Worm (Caenorhabditis elegans) whole organism, late embryonic: Measurements from ENCODE around the gene M28.8.

ENCODE experiments used
- C08G9.2 ChIP-seq: sonication (generic microtip); optimal IDR thresholded peaks from 2 replicates; lab custom pipeline; 2016; ENCODE audit warnings: mild to moderate bottlenecking, missing genetic modification characterization, moderate library complexity, missing compliant biosample characterization
- K02D7.2 ChIP-seq: sonication (generic microtip); optimal IDR thresholded peaks from 2 replicates; lab custom pipeline; 2017; ENCODE audit warnings: mild to moderate bottlenecking, missing genetic modification characterization, missing compliant biosample characterization
- T23F11.4 ChIP-seq: fragments of 200-800 bp; sonication (Bioruptor generic); optimal IDR thresholded peaks from 2 replicates; lab custom pipeline; 2018; ENCODE audit warnings: mild to moderate bottlenecking, missing genetic modification characterization, missing compliant biosample characterization
- Y22D7AL.16 ChIP-seq: sonication (generic microtip); optimal IDR thresholded peaks from 2 replicates; lab custom pipeline; 2016; ENCODE audit warnings: missing genetic modification characterization, missing compliant biosample characterization
- ahr-1 ChIP-seq: sonication (generic microtip); optimal IDR thresholded peaks from 2 replicates; lab custom pipeline; 2016; ENCODE audit warnings: missing genetic modification characterization, missing compliant biosample characterization
- ama-1 ChIP-seq: fragments of 150-350 bp; optimal IDR thresholded peaks from 2 replicates; lab custom pipeline; 2014
- ceh-14 ChIP-seq: sonication (generic microtip); optimal IDR thresholded peaks from 2 replicates; lab custom pipeline; 2016; ENCODE audit warnings: missing genotype, missing genetic modification characterization, missing compliant biosample characterization
- ceh-18 ChIP-seq: sonication (generic microtip); optimal IDR thresholded peaks from 2 replicates; lab custom pipeline; 2016; ENCODE audit warnings: missing genetic modification characterization, missing compliant biosample characterization
- ceh-2 ChIP-seq: sonication (generic microtip); optimal IDR thresholded peaks from 2 replicates; lab custom pipeline; 2016; ENCODE audit warnings: missing genotype, missing genetic modification characterization, missing compliant biosample characterization
- ceh-30 ChIP-seq: fragments of 150-350 bp; optimal IDR thresholded peaks from 2 replicates; lab custom pipeline; 2014; ENCODE audit warnings: missing biosample characterization, missing genetic modification characterization
- ceh-31 ChIP-seq: sonication (generic microtip); optimal IDR thresholded peaks from 2 replicates; lab custom pipeline; 2016; ENCODE audit warnings: missing genetic modification characterization, missing compliant biosample characterization
- ceh-6 ChIP-seq: fragments of 200-800 bp; sonication (Bioruptor generic); optimal IDR thresholded peaks from 2 replicates; lab custom pipeline; 2018; ENCODE audit warnings: mild to moderate bottlenecking, missing genetic modification characterization, missing compliant biosample characterization
- ceh-9 ChIP-seq: sonication (generic microtip); optimal IDR thresholded peaks from 2 replicates; lab custom pipeline; 2016; ENCODE audit warnings: mild to moderate bottlenecking, missing genetic modification characterization, inconsistent platforms, missing compliant biosample characterization
- dmd-4 ChIP-seq: sonication (generic microtip); optimal IDR thresholded peaks from 2 replicates; lab custom pipeline; 2016; ENCODE audit warnings: borderline replicate concordance, missing genetic modification characterization, missing compliant biosample characterization
- dve-1 ChIP-seq: sonication (generic microtip); optimal IDR thresholded peaks from 2 replicates; lab custom pipeline; 2017; ENCODE audit warnings: antibody characterized with exemption, mild to moderate bottlenecking, missing genetic modification characterization, missing compliant biosample characterization
- elt-2 ChIP-seq: sonication (generic microtip); optimal IDR thresholded peaks from 2 replicates; lab custom pipeline; 2016; ENCODE audit warnings: missing genetic modification reagents, missing genetic modification characterization, missing compliant biosample characterization
- elt-4 ChIP-seq: sonication (generic microtip); optimal IDR thresholded peaks from 2 replicates; lab custom pipeline; 2016; ENCODE audit warnings: missing genetic modification characterization, missing compliant biosample characterization
- ets-4 ChIP-seq: sonication (generic microtip); optimal IDR thresholded peaks from 2 replicates; lab custom pipeline; 2016; ENCODE audit warnings: missing genetic modification characterization, missing compliant biosample characterization
- fkh-6 ChIP-seq: sonication (generic microtip); optimal IDR thresholded peaks from 2 replicates; lab custom pipeline; 2016; ENCODE audit warnings: missing genetic modification characterization, missing compliant biosample characterization
- gmeb-2 ChIP-seq: sonication (generic microtip); optimal IDR thresholded peaks from 2 replicates; lab custom pipeline; 2016; ENCODE audit warnings: missing genetic modification characterization, inconsistent platforms, missing compliant biosample characterization
- hlh-13 ChIP-seq: fragments of 200-800 bp; sonication (Bioruptor generic); optimal IDR thresholded peaks from 2 replicates; lab custom pipeline; 2018; ENCODE audit warnings: mild to moderate bottlenecking, missing genetic modification characterization, missing compliant biosample characterization
- hlh-15 ChIP-seq: sonication (generic microtip); optimal IDR thresholded peaks from 2 replicates; lab custom pipeline; 2016; ENCODE audit warnings: missing genetic modification characterization, missing compliant biosample characterization
- hlh-6 ChIP-seq: sonication (generic microtip); optimal IDR thresholded peaks from 2 replicates; lab custom pipeline; 2016; ENCODE audit warnings: missing genotype, missing genetic modification characterization, missing compliant biosample characterization
- lin-11 ChIP-seq: fragments of 200-800 bp; sonication (Bioruptor generic); optimal IDR thresholded peaks from 2 replicates; lab custom pipeline; 2018; ENCODE audit warnings: mild to moderate bottlenecking, missing genetic modification characterization, missing compliant biosample characterization
- mec-3 ChIP-seq: sonication (generic microtip); optimal IDR thresholded peaks from 2 replicates; lab custom pipeline; 2016; ENCODE audit warnings: borderline replicate concordance, missing genetic modification characterization, missing compliant biosample characterization
- nfya-1 ChIP-seq: sonication (generic microtip); optimal IDR thresholded peaks from 2 replicates; lab custom pipeline; 2017; ENCODE audit warnings: missing genetic modification characterization, mild to moderate bottlenecking, missing compliant biosample characterization, antibody characterized with exemption, moderate library complexity
- nhr-11 ChIP-seq: fragments of 150-350 bp; optimal IDR thresholded peaks from 2 replicates; lab custom pipeline; 2014; ENCODE audit warnings: missing biosample characterization, missing genetic modification characterization
- pag-3 ChIP-seq: sonication (generic microtip); optimal IDR thresholded peaks from 2 replicates; lab custom pipeline; 2016; ENCODE audit warnings: missing compliant biosample characterization, missing genetic modification characterization, borderline replicate concordance
- pha-2 ChIP-seq: sonication (generic microtip); optimal IDR thresholded peaks from 2 replicates; lab custom pipeline; 2017; ENCODE audit warnings: mild to moderate bottlenecking, missing genetic modification characterization, missing compliant biosample characterization
- pha-4 ChIP-seq: fragments of 150-350 bp; optimal IDR thresholded peaks from 2 replicates; lab custom pipeline; 2018; ENCODE audit warnings: missing biosample characterization, missing genetic modification reagents, missing genetic modification characterization
- pqm-1 ChIP-seq: sonication (generic microtip); optimal IDR thresholded peaks from 2 replicates; lab custom pipeline; 2016; ENCODE audit warnings: missing genetic modification characterization, missing compliant biosample characterization
- pros-1 ChIP-seq: fragments of 150-350 bp; optimal IDR thresholded peaks from 2 replicates; lab custom pipeline; 2014; ENCODE audit warnings: missing biosample characterization, missing genetic modification reagents, missing genetic modification characterization
- rnt-1 ChIP-seq: sonication (generic microtip); optimal IDR thresholded peaks from 2 replicates; lab custom pipeline; 2016; ENCODE audit warnings: missing genetic modification characterization, missing compliant biosample characterization
- sox-4 ChIP-seq: sonication (generic microtip); optimal IDR thresholded peaks from 2 replicates; lab custom pipeline; 2017; ENCODE audit warnings: mild to moderate bottlenecking, missing genetic modification characterization, inconsistent platforms, missing compliant biosample characterization
- tbx-2 ChIP-seq: sonication (generic microtip); optimal IDR thresholded peaks from 2 replicates; lab custom pipeline; 2016; ENCODE audit warnings: missing genetic modification characterization, missing compliant biosample characterization
- tbx-7 ChIP-seq: sonication (generic microtip); optimal IDR thresholded peaks from 2 replicates; lab custom pipeline; 2016; ENCODE audit warnings: missing genotype, missing genetic modification characterization, missing compliant biosample characterization
- ttx-3 ChIP-seq: sonication (generic microtip); optimal IDR thresholded peaks from 2 replicates; lab custom pipeline; 2016; ENCODE audit warnings: missing genetic modification reagents, missing genetic modification characterization, missing compliant biosample characterization
- unc-3 ChIP-seq, 2 experiments: fragments of 200-800 bp in 1 of 2; sonication (Bioruptor generic) in 1 of 2; sonication (generic microtip) in 1 of 2; conservative IDR thresholded peaks in 1 of 2; optimal IDR thresholded peaks in 1 of 2; 2 replicates each; pipeline versions ENCODE4 v1.3.6 to Lab custom; 2016 to 2022; ENCODE audit warnings: missing compliant biosample characterization in 2 of 2, missing genetic modification characterization in 2 of 2, missing genetic modification reagents in 1 of 2
- unc-42 ChIP-seq: sonication (generic microtip); optimal IDR thresholded peaks from 2 replicates; lab custom pipeline; 2016; ENCODE audit warnings: missing genotype, missing genetic modification characterization, missing compliant biosample characterization
- unc-55 ChIP-seq: sonication (generic microtip); optimal IDR thresholded peaks from 2 replicates; lab custom pipeline; 2017; ENCODE audit warnings: missing biosample characterization, missing genetic modification reagents, missing genetic modification characterization
- unc-86 ChIP-seq: sonication (generic microtip); optimal IDR thresholded peaks from 2 replicates; lab custom pipeline; 2016; ENCODE audit warnings: missing genetic modification characterization, missing compliant biosample characterization
- zip-5 ChIP-seq: sonication (generic microtip); optimal IDR thresholded peaks from 2 replicates; lab custom pipeline; 2016; ENCODE audit warnings: missing genetic modification characterization, missing compliant biosample characterization
- ztf-16 ChIP-seq: sonication (generic microtip); optimal IDR thresholded peaks from 2 replicates; lab custom pipeline; 2017; ENCODE audit warnings: missing genetic modification characterization, missing compliant biosample characterization

The M28.8 gene

ce11 chrII:10658576-10659256 is 30.7 kb downstream of the M28.8 start, which contains the start of the genes snu-13 and rsp-7 (continued):
- no peak for TF ChIP-seq fkh-6
- TF ChIP-seq pha-4 (tag; lab: Kevin White, UChicago), result no peak
- TF ChIP-seq Y22D7AL.16 (tag; lab: Kevin White, UChicago), result no peak
- no peak for TF ChIP-seq mec-3 (tag; lab: Kevin White, UChicago)
- TF ChIP-seq tbx-2 (tag; lab: Kevin White, UChicago), result peak; percentile 4
- peak; percentile 7 for TF ChIP-seq ceh-18 (tag; lab: Kevin White, UChicago)
- TF ChIP-seq ceh-6, result no peak
- TF ChIP-seq dmd-4, result no peak
- no peak for TF ChIP-seq ztf-16 (tag; lab: Kevin White, UChicago)
- TF ChIP-seq pag-3 (tag; lab: Kevin White, UChicago), result no peak
- TF ChIP-seq zip-5 (tag; lab: Kevin White, UChicago), result no peak
- TF ChIP-seq pqm-1 (tag; lab: Kevin White, UChicago), result no peak
- no peak for TF ChIP-seq T23F11.4 (GFP tag; lab: Kevin White, UChicago)
- TF ChIP-seq ttx-3 (tag; lab: Kevin White, UChicago), result no peak
- TF ChIP-seq K02D7.2, result no peak
- TF ChIP-seq pros-1 (tag; lab: Kevin White, UChicago), result no peak
- no peak for TF ChIP-seq ceh-9 (tag; lab: Kevin White, UChicago)
- TF ChIP-seq ceh-14, result no peak
- no peak for TF ChIP-seq sox-4 (tag; lab: Kevin White, UChicago)
- no peak for TF ChIP-seq unc-55 (GFP tag; lab: Kevin White, UChicago)
- TF ChIP-seq nfya-1 (tag; lab: Kevin White, UChicago), result peak; percentile 49
- TF ChIP-seq elt-2, result peak; percentile 8
- TF ChIP-seq ceh-31 (tag; lab: Kevin White, UChicago), result peak; percentile 12
- no peak for TF ChIP-seq hlh-6
- no peak for TF ChIP-seq ama-1 (lab: Kevin White, UChicago)
- no peak for TF ChIP-seq gmeb-2
- TF ChIP-seq hlh-15 (tag; lab: Kevin White, UChicago), result no peak
- no peak for TF ChIP-seq hlh-13 (GFP tag; lab: Kevin White, UChicago)
- TF ChIP-seq tbx-7 (tag; lab: Kevin White, UChicago), result no peak
- peak; percentile 14 for TF ChIP-seq unc-42
- no peak for TF ChIP-seq pha-2
- no peak for TF ChIP-seq unc-3 (GFP tag; conservative IDR thresholded peaks at IDR 0.05; lab: Robert Waterston, UW)
- TF ChIP-seq unc-3 (tag; optimal IDR thresholded peaks at IDR 0.05; lab: Kevin White, UChicago), result no peak

ce11 chrII:10659585-10659984 is 31.5 kb downstream of the M28.8 start:
- TF ChIP-seq tbx-2 (tag; lab: Kevin White, UChicago), result no peak
- no peak for TF ChIP-seq ttx-3 (tag; lab: Kevin White, UChicago)
- no peak for TF ChIP-seq ceh-2 (tag; lab: Kevin White, UChicago)
- TF ChIP-seq ztf-16 (tag; lab: Kevin White, UChicago), result no peak
- no peak for TF ChIP-seq ets-4 (tag; lab: Kevin White, UChicago)
- no peak for TF ChIP-seq unc-86 (tag; lab: Kevin White, UChicago)
- no peak for TF ChIP-seq ama-1 (lab: Kevin White, UChicago)
- no peak for TF ChIP-seq dmd-4

DNA sequence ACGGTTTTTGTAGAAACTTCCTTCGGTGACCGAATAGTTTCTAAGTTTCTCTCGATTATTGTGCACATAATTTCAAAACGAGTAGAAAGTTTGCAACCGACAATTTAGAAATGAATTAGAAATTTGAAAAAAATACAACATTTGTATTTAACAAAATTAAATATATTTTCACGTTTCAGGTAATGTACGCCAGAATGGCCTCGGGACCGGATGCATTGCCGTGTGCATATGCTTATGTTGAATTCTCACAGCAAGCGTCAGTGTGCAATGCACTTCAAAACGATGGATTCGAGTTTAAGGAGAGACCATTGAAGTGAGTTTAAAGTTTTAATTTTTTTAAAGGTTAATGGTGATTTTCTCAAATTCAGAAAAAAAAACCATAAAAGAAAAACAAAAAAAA is 32.8 kb downstream of the M28.8 start, which contains the start of gene marc-2:
TSS of gene marc-2 (minus strand) at position 101 of the 400 bp plus-strand sequence.
- TF ChIP-seq ceh-30 (tag; lab: Kevin White, UChicago) (no peak), ets-4 (tag; lab: Kevin White, UChicago) (no peak), dve-1 (tag; lab: Kevin White, UChicago) (no peak), ceh-6 (no peak), lin-11 (tag; lab: Kevin White, UChicago) (no peak), gmeb-2 (no peak), nhr-11 (tag; lab: Kevin White, UChicago) (no peak), sox-4 (tag; lab: Kevin White, UChicago) (no peak), elt-4 (no peak), ahr-1 (tag; lab: Kevin White, UChicago) (no peak), rnt-1 (tag; lab: Kevin White, UChicago) (no peak), dmd-4 (no peak), nfya-1 (tag; lab: Kevin White, UChicago) (no peak), C08G9.2 (no peak)
- TF ChIP-seq, all 69 proteins: peak for 0
